Worm (Caenorhabditis elegans): ENCODE data around the gene lin-49.

lin-49 gene

ce11 chrIV:8620102-8620733, at the start of gene lin-49:
Gene lin-49, plus strand, starts transcription at chrIV:8620683.
- TF ChIP-seq C08G9.2 (tag; optimal IDR thresholded peaks at IDR 0.05) (no peak), ceh-6 (GFP tag; optimal IDR thresholded peaks at IDR 0.05) (no peak), unc-55 (GFP tag; optimal IDR thresholded peaks at IDR 0.05) (peak; percentile 38), lim-6 (tag; optimal IDR thresholded peaks at IDR 0.05) (no peak), sox-4 (tag; optimal IDR thresholded peaks at IDR 0.05) (no peak), tbx-2 (tag; optimal IDR thresholded peaks at IDR 0.05) (peak; percentile 53), ceh-9 (tag; optimal IDR thresholded peaks at IDR 0.05) (no peak), ceh-31 (tag; optimal IDR thresholded peaks at IDR 0.05) (peak; percentile 43), hlh-30 (tag; optimal IDR thresholded peaks at IDR 0.05; ENCODE audit: insufficient read depth) (peak; percentile 79), fkh-6 (tag; optimal IDR thresholded peaks at IDR 0.05) (no peak), nfya-1 (tag; optimal IDR thresholded peaks at IDR 0.05) (peak; percentile 55), unc-86 (tag; optimal IDR thresholded peaks at IDR 0.05) (no peak), fax-1 (tag; optimal IDR thresholded peaks at IDR 0.05) (no peak), hlh-15 (tag; optimal IDR thresholded peaks at IDR 0.05) (no peak), pqm-1 (tag; optimal IDR thresholded peaks at IDR 0.05) (no peak), ahr-1 (tag; optimal IDR thresholded peaks at IDR 0.05) (no peak), mec-3 (tag; optimal IDR thresholded peaks at IDR 0.05; ENCODE audit: borderline replicate concordance) (no peak), rnt-1 (tag; optimal IDR thresholded peaks at IDR 0.05) (no peak), ztf-16 (tag; optimal IDR thresholded peaks at IDR 0.05) (no peak), K02D7.2 (tag; optimal IDR thresholded peaks at IDR 0.05) (no peak), lin-11 (tag; optimal IDR thresholded peaks at IDR 0.05) (no peak), elt-2 (tag; optimal IDR thresholded peaks at IDR 0.05) (no peak), F13H6.1 (tag; optimal IDR thresholded peaks at IDR 0.05) (no peak)

DNA sequence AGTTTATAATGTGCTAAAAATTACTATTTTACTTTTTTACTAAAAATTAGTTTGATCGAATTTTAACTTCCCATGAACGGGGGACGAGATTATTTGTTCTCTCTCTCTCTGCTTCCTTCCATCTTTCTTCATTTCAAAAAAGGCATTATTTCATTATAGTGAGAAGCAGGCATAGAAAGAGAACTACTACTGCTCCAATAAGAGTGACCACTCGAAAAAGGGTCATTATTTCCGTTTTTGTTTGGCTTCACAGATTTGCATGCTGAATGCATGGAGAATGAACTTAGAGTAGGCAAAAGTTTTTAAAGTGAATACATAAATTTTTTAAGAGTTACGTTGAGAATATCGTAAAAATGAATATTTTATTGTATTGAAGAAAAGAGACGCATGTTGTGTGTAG, 49.8 kb upstream of the lin-49 start:
- TF ChIP-seq sox-4 (tag; optimal IDR thresholded peaks at IDR 0.05): no peak
- no peak for TF ChIP-seq eyg-1 (tag; optimal IDR thresholded peaks at IDR 0.05)

DNA sequence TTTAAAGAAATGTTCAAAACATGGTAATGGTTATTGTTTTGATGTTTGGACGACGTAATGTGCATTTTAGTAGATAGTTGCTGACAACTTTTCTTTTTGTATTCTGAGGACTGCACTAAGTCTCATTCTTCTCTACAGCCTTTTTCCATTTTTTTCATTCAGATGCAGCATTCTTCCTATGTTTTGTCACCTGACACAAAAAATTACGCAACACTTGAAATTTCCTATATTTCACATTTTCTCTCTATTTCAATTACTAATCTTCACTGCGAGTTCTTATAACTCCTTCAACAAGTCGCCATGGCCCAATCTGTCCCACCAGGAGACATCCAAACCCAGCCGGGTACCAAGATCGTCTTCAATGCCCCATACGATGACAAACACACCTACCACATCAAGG, 49.3 kb upstream of the lin-49 start, which contains the start of gene Y59H11AM.1:
Gene Y59H11AM.1 (plus strand): TSS at position 301 of the 400 bp plus-strand sequence.
- TF ChIP-seq pag-3 (tag; optimal IDR thresholded peaks at IDR 0.05; ENCODE audit: borderline replicate concordance) (no peak), sox-2 (GFP tag; IDR thresholded peaks at IDR 0.05) (no peak), ceh-18 (tag; optimal IDR thresholded peaks at IDR 0.05) (no peak), Y22D7AL.16 (tag; optimal IDR thresholded peaks at IDR 0.05) (no peak), dve-1 (tag; optimal IDR thresholded peaks at IDR 0.05) (no peak), K02D7.2 (tag; optimal IDR thresholded peaks at IDR 0.05) (no peak), hlh-30 (tag; optimal IDR thresholded peaks at IDR 0.05; ENCODE audit: insufficient read depth) (no peak), ceh-30 (tag; optimal IDR thresholded peaks at IDR 0.05) (no peak), ceh-31 (tag; optimal IDR thresholded peaks at IDR 0.05) (no peak), ceh-6 (GFP tag; optimal IDR thresholded peaks at IDR 0.05) (no peak), sdc-2 (tag; optimal IDR thresholded peaks at IDR 0.05) (no peak), lin-11 (tag; optimal IDR thresholded peaks at IDR 0.05) (no peak), ceh-9 (tag; optimal IDR thresholded peaks at IDR 0.05) (no peak)

DNA sequence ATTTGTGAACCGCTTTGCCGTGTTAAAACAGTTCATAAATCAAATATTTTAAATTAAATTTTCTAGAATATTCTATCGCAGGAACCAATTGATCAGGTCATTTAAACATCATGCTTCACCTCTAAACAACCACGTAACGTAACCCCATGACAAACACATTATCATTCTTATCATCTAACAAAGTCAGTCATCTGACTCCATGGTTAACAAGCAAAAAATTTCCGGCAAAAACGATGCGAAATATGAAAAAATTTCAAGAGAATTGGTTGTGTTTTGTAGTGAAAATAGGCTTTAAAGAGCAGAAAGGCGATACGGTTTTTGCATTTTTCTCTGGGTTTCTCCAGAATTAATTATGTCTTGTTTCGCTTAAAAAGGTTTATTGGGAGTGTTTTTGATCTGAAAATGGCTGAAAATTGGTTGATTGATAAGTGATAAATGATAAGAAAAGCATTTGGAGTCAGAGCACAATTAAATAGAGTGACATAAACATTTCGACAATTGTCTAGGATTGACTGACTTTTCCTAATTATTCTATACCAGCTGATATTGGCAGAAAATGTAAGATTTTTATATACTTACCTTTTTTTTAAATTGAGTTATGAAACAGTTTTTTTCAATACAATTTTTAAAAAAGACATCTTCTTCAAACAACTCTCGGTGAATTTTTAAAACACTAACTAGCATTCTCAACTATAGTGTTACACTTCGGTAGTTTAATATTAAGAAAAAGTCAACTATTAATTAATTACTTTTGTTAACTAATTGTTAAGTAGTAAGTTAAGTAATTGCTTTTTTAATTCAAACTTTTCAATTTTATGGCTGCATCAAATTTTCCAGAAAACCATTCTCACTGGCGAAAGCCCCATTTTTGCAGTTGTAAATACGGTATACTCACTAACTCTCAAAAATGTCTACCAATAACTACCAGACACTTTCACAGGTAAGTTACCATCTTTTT, 35.1 kb upstream of the lin-49 start, which contains the start of gene catp-7:
Gene catp-7 (plus strand): TSS at position 908 of the 958 bp plus-strand sequence.
- no peak for TF ChIP-seq sox-4 (tag; optimal IDR thresholded peaks at IDR 0.05)
- no peak for TF ChIP-seq sox-2 (GFP tag; IDR thresholded peaks at IDR 0.05)
- TF ChIP-seq unc-86 (tag; optimal IDR thresholded peaks at IDR 0.05): no peak
- no peak for TF ChIP-seq che-1 (tag; optimal IDR thresholded peaks at IDR 0.05)
- TF ChIP-seq pqm-1 (tag; optimal IDR thresholded peaks at IDR 0.05): peak; percentile 18
- TF ChIP-seq C08G9.2 (tag; optimal IDR thresholded peaks at IDR 0.05): no peak
- TF ChIP-seq hlh-13 (GFP tag; optimal IDR thresholded peaks at IDR 0.05): no peak
- no peak for TF ChIP-seq ceh-24 (tag; optimal IDR thresholded peaks at IDR 0.05)
- TF ChIP-seq npax-4 (tag; optimal IDR thresholded peaks at IDR 0.05): no peak
- peak; percentile 22 for TF ChIP-seq elt-2 (tag; optimal IDR thresholded peaks at IDR 0.05)
- no peak for TF ChIP-seq hlh-30 (tag; optimal IDR thresholded peaks at IDR 0.05; ENCODE audit: insufficient read depth)
- TF ChIP-seq gmeb-2 (tag; optimal IDR thresholded peaks at IDR 0.05): no peak
- TF ChIP-seq hlh-6 (tag; optimal IDR thresholded peaks at IDR 0.05): no peak
- no peak for TF ChIP-seq ceh-30 (tag; optimal IDR thresholded peaks at IDR 0.05)
- TF ChIP-seq dmd-4 (tag; optimal IDR thresholded peaks at IDR 0.05; ENCODE audit: borderline replicate concordance): no peak

Data from whole organism, late embryonic.